Worm (Caenorhabditis elegans) whole organism, L3 larva: Measurements from ENCODE around the gene T02D1.8.

ENCODE experiments used
- daf-12 ChIP-seq: fragments of 150-350 bp; optimal IDR thresholded peaks from 2 replicates; lab custom pipeline; 2014; ENCODE audit warnings: missing biosample characterization, missing genetic modification reagents, missing genetic modification characterization
- egl-5 ChIP-seq: fragments of 150-350 bp; optimal IDR thresholded peaks from 2 replicates; lab custom pipeline; 2017; ENCODE audit warnings: missing biosample characterization, missing genetic modification reagents, missing genetic modification characterization, inconsistent platforms
- fkh-10 ChIP-seq: sonication (generic microtip); optimal IDR thresholded peaks from 2 replicates; lab custom pipeline; 2017; ENCODE audit warnings: missing biosample characterization, missing genetic modification reagents, missing genetic modification characterization
- pha-4 ChIP-seq: fragments of 150-350 bp; optimal IDR thresholded peaks from 2 replicates; lab custom pipeline; 2014; ENCODE audit warnings: missing biosample characterization, missing genetic modification reagents, missing genetic modification characterization
- snpc-4 ChIP-seq: fragments of 150-350 bp; optimal IDR thresholded peaks from 2 replicates; lab custom pipeline; 2014; ENCODE audit warnings: missing biosample characterization, missing genetic modification characterization
- unc-62 ChIP-seq: fragments of 150-350 bp; sonication (generic microtip); optimal IDR thresholded peaks from 4 replicates; lab custom pipeline; 2014; ENCODE audit warnings: missing biosample characterization, missing genetic modification reagents, missing genetic modification characterization
- zag-1 ChIP-seq: fragments of 150-350 bp; optimal IDR thresholded peaks from 2 replicates; lab custom pipeline; 2014; ENCODE audit warnings: missing biosample characterization, missing genetic modification characterization

DNA sequence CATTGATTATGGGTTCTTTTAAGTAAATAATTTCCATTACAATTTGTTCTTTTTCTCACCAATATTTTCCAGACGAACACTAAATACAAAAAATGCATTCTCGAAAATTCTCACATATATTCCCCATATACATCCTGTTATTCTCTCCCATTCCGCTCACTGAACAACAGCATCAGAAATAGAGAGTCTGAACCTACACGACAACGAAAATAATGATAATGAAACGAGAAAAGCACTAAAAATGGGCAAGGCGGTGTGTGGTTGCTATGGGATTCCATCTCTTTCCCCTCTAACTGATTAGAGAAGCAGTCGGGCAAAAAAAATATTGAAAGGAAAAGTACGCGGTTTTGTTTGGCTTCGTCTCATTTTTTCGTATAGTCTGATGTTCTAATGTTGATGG lies 4.2 kb downstream of the T02D1.8 start, which contains the start of gene C30H6.12:
- TF ChIP-seq fkh-10 (GFP tag; lab: Kevin White, UChicago): no peak
- no peak for TF ChIP-seq unc-62 (GFP tag; lab: Kevin White, UChicago)
- no peak for TF ChIP-seq zag-1 (tag; lab: Kevin White, UChicago)
- TF ChIP-seq snpc-4: no peak
- TF ChIP-seq daf-12 (tag; lab: Kevin White, UChicago): no peak
- no peak for TF ChIP-seq egl-5 (tag; lab: Kevin White, UChicago)
- no peak for TF ChIP-seq pha-4 (tag; lab: Kevin White, UChicago)
